Worm (Caenorhabditis elegans): Measurements from ENCODE around the gene lgl-1.

DNA sequence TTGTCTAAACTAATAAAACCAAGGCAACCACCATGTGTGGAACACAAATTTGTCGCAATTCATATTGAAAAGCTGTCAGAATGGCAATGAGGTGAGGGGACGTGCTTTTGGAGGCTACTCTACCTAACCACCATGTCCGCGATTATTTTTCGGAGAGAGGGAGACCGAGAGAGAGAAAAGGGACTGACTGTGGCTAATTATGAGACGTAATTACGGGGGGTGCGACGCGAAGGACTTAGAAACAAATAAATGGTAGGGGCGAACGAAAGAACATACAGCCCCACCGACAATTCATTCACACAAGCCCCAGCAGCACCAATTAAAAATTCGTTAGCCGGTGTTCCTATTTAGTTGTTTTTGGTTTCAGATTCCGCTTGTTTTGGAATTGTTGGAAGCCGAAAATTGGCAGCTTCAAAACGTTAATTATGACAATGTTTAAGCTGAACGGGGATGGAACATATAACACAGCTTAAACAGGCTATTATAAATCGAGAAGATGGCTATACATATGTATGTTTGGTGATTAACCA is 18.1 kb downstream of the lgl-1 start:
- TF ChIP-seq hlh-30 (tag; optimal IDR thresholded peaks at IDR 0.05; ENCODE audit: insufficient read depth) (no peak), nhr-111 (GFP tag; optimal IDR thresholded peaks at IDR 0.05) (no peak), lin-38 (GFP tag; IDR thresholded peaks at IDR 0.05) (no peak), attf-4 (tag; optimal IDR thresholded peaks at IDR 0.05) (no peak), egl-27 (tag; optimal IDR thresholded peaks at IDR 0.05) (no peak), lin-1 (GFP tag; IDR thresholded peaks at IDR 0.05) (no peak), unc-62 (GFP tag; optimal IDR thresholded peaks at IDR 0.05 in 1 of 2) (peak in 1 of 2 experiments; percentile 82), unc-62 (tag; optimal IDR thresholded peaks at IDR 0.05) (no peak), cey-2 (tag; optimal IDR thresholded peaks at IDR 0.05; ENCODE audit: borderline replicate concordance, insufficient read depth) (no peak)

Data from whole organism, L4 larva.